Worm (Caenorhabditis elegans) whole organism, young adult: ENCODE data around the gene tmed-13.

ENCODE experiments used
- D2030.7 ChIP-seq: fragments of 200-800 bp; sonication (Bioruptor generic); IDR thresholded peaks from 2 replicates; pipeline ENCODE4 v1.3.6; 2022; ENCODE audit warnings: missing genetic modification reagents, missing genetic modification characterization, missing compliant biosample characterization
- F33H1.4 ChIP-seq: fragments of 200-800 bp; sonication (Bioruptor generic); IDR thresholded peaks from 2 replicates; pipeline ENCODE4 v1.3.6; 2022; ENCODE audit warnings: missing genetic modification reagents, missing genetic modification characterization, missing compliant biosample characterization
- F37B4.10 ChIP-seq: fragments of 200-800 bp; sonication (Bioruptor generic); IDR thresholded peaks from 2 replicates; pipeline ENCODE4 v1.3.6; 2022; ENCODE audit warnings: missing genetic modification characterization, missing compliant biosample characterization
- F57C9.4 ChIP-seq: sonication (generic microtip); optimal IDR thresholded peaks from 2 replicates; lab custom pipeline; 2017; ENCODE audit warnings: mild to moderate bottlenecking, missing genetic modification characterization, missing compliant biosample characterization
- Y53G8AR.9 ChIP-seq: fragments of 200-800 bp; sonication (Bioruptor generic); conservative IDR thresholded peaks from 2 replicates; pipeline ENCODE4 v1.3.6; 2022; ENCODE audit warnings: missing genetic modification reagents, missing genetic modification characterization, missing compliant biosample characterization
- ama-1 ChIP-seq, 3 experiments: fragments of 150-350 bp in 1 of 3; sonication (generic microtip) in 2 of 3; optimal IDR thresholded peaks; 2 replicates each; lab custom pipeline; 2014 to 2018; ENCODE audit warnings: missing biosample characterization in 2 of 3, missing genetic modification characterization in 2 of 3, missing genetic modification reagents in 2 of 3
- aptf-2 ChIP-seq: fragments of 200-800 bp; sonication (Bioruptor generic); conservative IDR thresholded peaks from 2 replicates; pipeline ENCODE4 v1.3.6; 2022; ENCODE audit warnings: missing genetic modification reagents, missing genetic modification characterization, missing compliant biosample characterization
- aptf-3 ChIP-seq: fragments of 200-800 bp; sonication (Bioruptor generic); IDR thresholded peaks from 2 replicates; pipeline ENCODE4 v1.3.6; 2022; ENCODE audit warnings: missing genetic modification characterization, missing compliant biosample characterization
- athp-1 ChIP-seq: sonication (generic microtip); optimal IDR thresholded peaks from 2 replicates; lab custom pipeline; 2017; ENCODE audit warnings: mild to moderate bottlenecking, missing genetic modification characterization, missing compliant biosample characterization
- ceh-100 ChIP-seq: fragments of 200-800 bp; sonication (Bioruptor generic); IDR thresholded peaks from 2 replicates; pipeline ENCODE4 v1.3.6; 2022; ENCODE audit warnings: missing genetic modification reagents, missing genetic modification characterization, missing compliant biosample characterization
- ceh-27 ChIP-seq: fragments of 200-800 bp; sonication (Bioruptor generic); optimal IDR thresholded peaks from 2 replicates; lab custom pipeline; 2018; ENCODE audit warnings: mild to moderate bottlenecking, missing genetic modification characterization, moderate library complexity, missing compliant biosample characterization
- ceh-40 ChIP-seq: fragments of 200-800 bp; sonication (Bioruptor generic); IDR thresholded peaks from 2 replicates; pipeline ENCODE4 v1.3.6; 2022; ENCODE audit warnings: missing genetic modification characterization, missing compliant biosample characterization
- ceh-79 ChIP-seq: sonication (generic microtip); optimal IDR thresholded peaks from 2 replicates; lab custom pipeline; 2017; ENCODE audit warnings: mild to moderate bottlenecking, missing genetic modification characterization, missing compliant biosample characterization
- ceh-91 ChIP-seq: fragments of 200-800 bp; sonication (Bioruptor generic); IDR thresholded peaks from 2 replicates; pipeline ENCODE4 v1.3.6; 2022; ENCODE audit warnings: missing genetic modification reagents, missing genetic modification characterization, missing compliant biosample characterization
- die-1 ChIP-seq: sonication (generic microtip); optimal IDR thresholded peaks from 2 replicates; lab custom pipeline; 2016; ENCODE audit warnings: missing genotype, mild to moderate bottlenecking, missing genetic modification characterization, missing compliant biosample characterization
- dpff-1 ChIP-seq: sonication (generic microtip); optimal IDR thresholded peaks from 2 replicates; lab custom pipeline; 2017; ENCODE audit warnings: mild to moderate bottlenecking, missing genetic modification characterization, missing compliant biosample characterization
- egl-18 ChIP-seq: fragments of 200-800 bp; sonication (Bioruptor generic); IDR thresholded peaks from 2 replicates; pipeline ENCODE4 v1.3.6; 2022; ENCODE audit warnings: missing genetic modification reagents, missing genetic modification characterization, missing compliant biosample characterization
- egl-44 ChIP-seq: fragments of 200-800 bp; sonication (Bioruptor generic); IDR thresholded peaks from 2 replicates; pipeline ENCODE4 v1.3.6; 2022; ENCODE audit warnings: missing genetic modification reagents, missing genetic modification characterization, missing compliant biosample characterization
- hmg-1.2 ChIP-seq: fragments of 200-800 bp; sonication (Bioruptor generic); IDR thresholded peaks from 2 replicates; pipeline ENCODE4 v1.3.6; 2022; ENCODE audit warnings: missing genetic modification reagents, missing genetic modification characterization, missing compliant biosample characterization
- hrde-1 ChIP-seq: sonication (generic microtip); optimal IDR thresholded peaks from 2 replicates; lab custom pipeline; 2016; ENCODE audit warnings: missing genetic modification characterization, mild to moderate bottlenecking, missing compliant biosample characterization, moderate library complexity, missing genotype, missing genetic modification reagents, borderline replicate concordance
- hsf-1 ChIP-seq: fragments of 200-800 bp; sonication (Bioruptor generic); IDR thresholded peaks from 2 replicates; pipeline ENCODE4 v1.3.6; 2022; ENCODE audit warnings: missing genetic modification reagents, missing genetic modification characterization, missing compliant biosample characterization
- lin-40 ChIP-seq: sonication (generic microtip); optimal IDR thresholded peaks from 2 replicates; lab custom pipeline; 2016; ENCODE audit warnings: missing genetic modification characterization, mild to moderate bottlenecking, missing compliant biosample characterization, missing genotype, missing genetic modification reagents
- lin-54 ChIP-seq: fragments of 200-800 bp; sonication (Bioruptor generic); optimal IDR thresholded peaks from 2 replicates; lab custom pipeline; 2018; ENCODE audit warnings: mild to moderate bottlenecking, missing genetic modification characterization, missing compliant biosample characterization
- lir-1 ChIP-seq: fragments of 200-800 bp; sonication (Bioruptor generic); conservative IDR thresholded peaks from 2 replicates; pipeline ENCODE4 v1.3.6; 2022; ENCODE audit warnings: missing genetic modification reagents, missing genetic modification characterization, missing compliant biosample characterization
- mxl-1 ChIP-seq: sonication (generic microtip); optimal IDR thresholded peaks from 2 replicates; lab custom pipeline; 2016; ENCODE audit warnings: missing genetic modification characterization, missing compliant biosample characterization
- nfya-1 ChIP-seq: sonication (generic microtip); optimal IDR thresholded peaks from 2 replicates; lab custom pipeline; 2017; ENCODE audit warnings: antibody characterized with exemption, missing compliant biosample characterization, missing genetic modification characterization, borderline replicate concordance; ENCODE audit not compliant: insufficient read depth
- nhr-120 ChIP-seq: fragments of 200-800 bp; sonication (Bioruptor generic); IDR thresholded peaks from 2 replicates; pipeline ENCODE4 v1.3.6; 2022; ENCODE audit warnings: missing genetic modification characterization, missing compliant biosample characterization
- nhr-179 ChIP-seq: sonication (generic microtip); optimal IDR thresholded peaks from 2 replicates; lab custom pipeline; 2016; ENCODE audit warnings: mild to moderate bottlenecking, missing genetic modification characterization, missing compliant biosample characterization
- nhr-27 ChIP-seq: fragments of 200-800 bp; sonication (Bioruptor generic); optimal IDR thresholded peaks from 2 replicates; lab custom pipeline; 2018; ENCODE audit warnings: mild to moderate bottlenecking, missing genetic modification characterization, moderate library complexity, missing compliant biosample characterization
- pha-4 ChIP-seq: fragments of 150-350 bp; sonication (generic microtip); optimal IDR thresholded peaks from 2 replicates; lab custom pipeline; 2014; ENCODE audit warnings: missing biosample characterization, missing genetic modification reagents, missing genetic modification characterization
- rec-8 ChIP-seq, 2 experiments: sonication (generic microtip); optimal IDR thresholded peaks; 2 replicates each; lab custom pipeline; 2016; ENCODE audit warnings: mild to moderate bottlenecking in 2 of 2, missing genetic modification characterization in 2 of 2, missing genetic modification reagents in 2 of 2, missing genotype in 2 of 2, missing biosample characterization in 1 of 2, missing compliant biosample characterization in 1 of 2, moderate library complexity in 1 of 2
- rpc-1 ChIP-seq, 2 experiments: fragments of 150-350 bp in 1 of 2; sonication (generic microtip) in 1 of 2; optimal IDR thresholded peaks; 2 replicates each; lab custom pipeline; 2014 to 2018; ENCODE audit warnings: missing biosample characterization in 1 of 2, missing genetic modification characterization in 1 of 2, missing genetic modification reagents in 1 of 2, missing genotype in 1 of 2
- sdz-38 ChIP-seq: sonication (generic microtip); optimal IDR thresholded peaks from 2 replicates; lab custom pipeline; 2016; ENCODE audit warnings: missing genotype, missing genetic modification characterization, missing compliant biosample characterization
- sptf-2 ChIP-seq: fragments of 200-800 bp; sonication (Bioruptor generic); optimal IDR thresholded peaks from 2 replicates; lab custom pipeline; 2018; ENCODE audit warnings: mild to moderate bottlenecking, missing genetic modification characterization, missing compliant biosample characterization
- ztf-18 ChIP-seq: sonication (generic microtip); optimal IDR thresholded peaks from 2 replicates; lab custom pipeline; 2016; ENCODE audit warnings: missing genotype, mild to moderate bottlenecking, missing genetic modification characterization, missing compliant biosample characterization
- ztf-6 ChIP-seq: fragments of 200-800 bp; sonication (Bioruptor generic); IDR thresholded peaks from 2 replicates; pipeline ENCODE4 v1.3.6; 2022; ENCODE audit warnings: missing genetic modification reagents, missing genetic modification characterization, missing compliant biosample characterization

Gene tmed-13

DNA sequence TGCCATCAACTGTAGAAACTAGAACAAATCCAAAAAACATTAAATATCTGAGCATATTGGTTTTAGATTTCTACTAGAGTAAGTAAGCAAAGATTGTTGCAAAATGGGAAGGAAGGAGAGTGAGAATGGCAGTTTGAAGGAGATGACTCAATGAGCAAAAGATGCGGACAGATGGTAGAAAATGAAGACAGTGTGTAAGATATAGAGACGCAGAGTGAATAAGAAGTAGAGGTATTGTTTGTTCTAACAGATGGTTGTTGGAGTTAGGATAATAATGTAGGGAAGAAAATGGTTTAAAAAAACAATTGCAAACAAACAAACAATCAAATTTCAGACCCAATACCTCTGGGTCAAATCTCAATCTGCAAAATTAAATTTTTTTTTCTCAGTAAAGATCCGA is at the start of gene tmed-13:
Gene tmed-13, minus strand, starts transcription at position 169 of the 400 bp plus-strand sequence.
- TF ChIP-seq lin-54 (GFP tag; lab: Kevin White, UChicago), result no peak
- peak; percentile 51; the same call in 1 of the 2 replicates for TF ChIP-seq hmg-1.2

DNA sequence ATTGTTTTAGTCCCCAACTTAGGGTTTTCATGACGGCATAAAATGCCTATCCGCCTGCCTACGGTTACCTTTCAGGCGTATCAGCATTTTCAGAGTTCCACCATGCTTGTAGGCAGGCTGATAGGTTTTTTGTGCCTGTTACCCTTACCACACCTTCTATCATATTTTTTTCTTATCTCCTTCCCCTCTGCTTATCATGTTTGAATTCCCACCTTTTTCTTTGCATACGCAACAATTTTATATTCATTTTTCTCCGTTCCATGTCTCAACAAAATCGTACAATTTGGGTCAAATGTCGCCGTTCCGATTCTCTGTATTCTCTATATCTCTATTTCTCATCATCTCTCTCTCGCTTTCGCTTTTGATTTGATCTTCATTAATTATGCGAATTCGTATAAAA is 48.4 kb upstream of the tmed-13 start, which contains the start of gene C01G5.9:
Gene C01G5.9, plus strand, starts transcription at position 301 of the 400 bp plus-strand sequence.
- TF ChIP-seq ceh-27, result no peak
- TF ChIP-seq ama-1 (optimal IDR thresholded peaks at IDR 0.05; lab: Kevin White, UChicago), result no peak
- TF ChIP-seq ama-1 (GFP tag; optimal IDR thresholded peaks at IDR 0.05; lab: Kevin White, UChicago), result no peak
- TF ChIP-seq ceh-100 (GFP tag; lab: Robert Waterston, UW), result no peak
- no peak for TF ChIP-seq hsf-1
- TF ChIP-seq lir-1 (GFP tag; lab: Robert Waterston, UW), result no peak
- TF ChIP-seq egl-44 (GFP tag; lab: Robert Waterston, UW), result no peak
- TF ChIP-seq aptf-2 (GFP tag; lab: Robert Waterston, UW), result no peak
- no peak for TF ChIP-seq ztf-18 (tag; lab: Kevin White, UChicago)
- no peak for TF ChIP-seq nfya-1

DNA sequence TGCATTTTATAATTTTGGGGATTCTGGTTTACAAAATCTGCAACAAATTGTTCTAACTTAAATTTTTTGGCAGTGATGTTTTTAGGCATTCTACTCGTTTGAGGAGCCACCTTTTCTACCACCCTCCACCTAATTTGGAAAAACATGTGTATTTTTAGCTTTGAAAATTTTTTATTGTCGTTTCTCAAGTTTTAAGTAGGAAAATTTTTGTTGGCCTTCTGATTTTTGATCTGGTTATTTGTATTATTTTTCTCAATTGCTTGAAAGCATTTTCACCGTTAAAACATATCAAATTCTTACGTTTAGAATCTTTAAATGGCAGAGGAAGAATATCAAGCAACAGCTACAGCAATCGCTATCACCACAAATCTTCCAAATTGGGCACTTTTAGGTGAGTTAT is 46.7 kb upstream of the tmed-13 start, which contains the start of gene C01G5.7:
Gene C01G5.7, plus strand, starts transcription at position 301 of the 400 bp plus-strand sequence.
- TF ChIP-seq egl-18, result no peak
- TF ChIP-seq dpff-1 (tag; lab: Kevin White, UChicago), result no peak
- no peak for TF ChIP-seq hrde-1 (tag; lab: Kevin White, UChicago)
- TF ChIP-seq ceh-40, result no peak

DNA sequence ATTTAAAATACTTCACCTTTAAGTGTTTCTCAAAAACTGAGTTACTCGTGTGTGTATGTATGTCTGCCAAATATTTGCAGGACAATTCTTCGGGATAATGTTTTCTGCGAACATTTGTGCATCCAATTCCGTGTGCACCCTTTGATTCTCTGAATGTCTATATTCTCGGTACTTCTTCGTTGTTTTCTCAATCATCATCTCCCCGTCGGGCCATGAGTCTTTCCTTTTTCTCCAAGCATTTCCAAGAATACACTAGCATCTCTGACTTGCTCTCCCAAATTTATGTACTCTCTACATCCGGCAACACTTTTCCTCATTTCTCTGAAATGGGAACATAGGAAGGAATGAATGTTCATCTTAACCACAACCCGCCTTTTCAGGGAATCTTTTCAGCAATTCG is 43.5 kb upstream of the tmed-13 start:
- no peak for TF ChIP-seq F33H1.4 (GFP tag; lab: Robert Waterston, UW)
- no peak for TF ChIP-seq pha-4
- no peak for TF ChIP-seq F57C9.4 (tag; lab: Kevin White, UChicago)
- TF ChIP-seq die-1 (tag; lab: Kevin White, UChicago), result no peak

DNA sequence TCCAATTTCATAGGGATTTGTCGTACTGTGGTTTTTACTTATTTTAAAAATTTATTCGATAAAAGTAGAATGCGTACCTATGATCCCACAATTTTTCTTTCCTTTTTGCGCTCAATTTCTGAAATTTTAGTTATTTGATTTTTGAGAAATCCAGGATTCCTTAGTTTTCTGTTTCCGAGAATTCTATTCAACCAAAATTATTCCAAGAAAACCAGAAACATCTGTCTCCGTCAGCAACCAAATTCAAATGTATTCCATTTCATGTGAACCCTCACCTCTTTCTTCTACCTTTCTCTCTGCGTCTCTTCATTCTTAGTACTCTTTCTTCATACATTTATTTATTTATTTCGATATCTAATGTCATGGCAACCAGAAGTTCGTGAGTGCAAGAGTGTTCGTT is 40.6 kb upstream of the tmed-13 start:
- no peak for TF ChIP-seq ztf-6 (GFP tag; lab: Robert Waterston, UW)
- no peak for TF ChIP-seq rec-8 (tag; optimal IDR thresholded peaks at IDR 0.05; lab: Kevin White, UChicago)
- no peak for TF ChIP-seq F37B4.10 (GFP tag; lab: Robert Waterston, UW)
- no peak for TF ChIP-seq nhr-27 (tag; lab: Kevin White, UChicago)
- no peak for TF ChIP-seq sptf-2 (GFP tag; lab: Kevin White, UChicago)
- no peak for TF ChIP-seq lin-40 (tag; lab: Kevin White, UChicago)
- no peak for TF ChIP-seq athp-1 (tag; lab: Kevin White, UChicago)
- no peak for TF ChIP-seq rpc-1 (optimal IDR thresholded peaks at IDR 0.05; lab: Kevin White, UChicago)
- TF ChIP-seq rpc-1 (tag; optimal IDR thresholded peaks at IDR 0.05; lab: Kevin White, UChicago), result no peak
- TF ChIP-seq Y53G8AR.9 (GFP tag; lab: Robert Waterston, UW), result no peak
- no peak for TF ChIP-seq nhr-120 (GFP tag; lab: Robert Waterston, UW)
- no peak for TF ChIP-seq lin-54 (GFP tag; lab: Kevin White, UChicago)
- no peak for TF ChIP-seq ceh-91 (GFP tag; lab: Robert Waterston, UW)
- no peak for TF ChIP-seq nhr-179 (tag; lab: Kevin White, UChicago)
- no peak for TF ChIP-seq mxl-1 (tag; lab: Kevin White, UChicago)
- no peak for TF ChIP-seq sdz-38
- TF ChIP-seq ceh-79 (tag; lab: Kevin White, UChicago), result no peak
- TF ChIP-seq D2030.7 (GFP tag; lab: Robert Waterston, UW), result no peak
- no peak for TF ChIP-seq aptf-3 (GFP tag; lab: Robert Waterston, UW)
